Fruit fly (Drosophila melanogaster) whole organism, embryonic: ENCODE results near the gene CG7806.

Experiments
- Adf1 ChIP-seq: fragments of 200-800 bp; sonication (Bioruptor generic); IDR thresholded peaks from 2 replicates; pipeline ENCODE4 v1.3.6; 2022; ENCODE audit warnings: missing biosample characterization, missing genetic modification characterization
- B-H2 ChIP-seq: fragments of 200-800 bp; sonication (Bioruptor generic); optimal IDR thresholded peaks from 2 replicates; lab custom pipeline; 2018; ENCODE audit warnings: missing biosample characterization, mild to moderate bottlenecking, missing genetic modification characterization
- BEAF-32 ChIP-seq: fragments of 200-800 bp; sonication (Bioruptor generic); optimal IDR thresholded peaks from 3 replicates; lab custom pipeline; 2017; ENCODE audit warnings: missing biosample characterization, missing genetic modification characterization, mild to moderate bottlenecking, moderate library complexity, missing genetic modification reagents
- Bdp1 ChIP-seq: fragments of 200-800 bp; sonication (Bioruptor generic); optimal IDR thresholded peaks from 3 replicates; lab custom pipeline; 2016; ENCODE audit warnings: missing biosample characterization, missing genetic modification characterization
- Bgb ChIP-seq: fragments of 200-800 bp; sonication (Bioruptor generic); IDR thresholded peaks from 2 replicates; pipeline ENCODE4 v1.3.6; 2022; ENCODE audit warnings: missing biosample characterization, missing genetic modification characterization; ENCODE audit not compliant: partially characterized antibody
- CG10147 ChIP-seq: fragments of 200-800 bp; sonication (Bioruptor generic); optimal IDR thresholded peaks from 2 replicates; lab custom pipeline; 2019; ENCODE audit warnings: missing biosample characterization, mild to moderate bottlenecking, missing genetic modification characterization, moderate library complexity
- CG10654 ChIP-seq: fragments of 200-800 bp; sonication (Bioruptor generic); optimal IDR thresholded peaks from 2 replicates; lab custom pipeline; 2016; ENCODE audit warnings: missing biosample characterization, missing genetic modification characterization
- CG12391 ChIP-seq: fragments of 200-800 bp; sonication (Bioruptor generic); optimal IDR thresholded peaks from 3 replicates; lab custom pipeline; 2018; ENCODE audit warnings: missing biosample characterization, mild to moderate bottlenecking, missing genetic modification characterization, moderate library complexity
- CG14441 ChIP-seq: fragments of 200-800 bp; sonication (Bioruptor generic); IDR thresholded peaks from 2 replicates; pipeline ENCODE4 v1.3.6; 2022; ENCODE audit warnings: missing biosample characterization, missing genetic modification characterization
- CG14667 ChIP-seq: fragments of 200-800 bp; sonication (Bioruptor generic); IDR thresholded peaks from 2 replicates; pipeline ENCODE4 v1.3.6; 2022; ENCODE audit warnings: missing biosample characterization, missing genetic modification characterization
- CG14965 ChIP-seq: fragments of 200-800 bp; sonication (Bioruptor generic); optimal IDR thresholded peaks from 2 replicates; lab custom pipeline; 2016; ENCODE audit warnings: missing biosample characterization, missing genetic modification characterization, borderline replicate concordance
- CG15011 ChIP-seq: fragments of 200-800 bp; sonication (Bioruptor generic); optimal IDR thresholded peaks from 3 replicates; lab custom pipeline; 2018; ENCODE audit warnings: missing biosample characterization, mild to moderate bottlenecking, missing genetic modification characterization
- CG15269 ChIP-seq: fragments of 200-800 bp; sonication (Bioruptor generic); optimal IDR thresholded peaks from 2 replicates; lab custom pipeline; 2018; ENCODE audit warnings: missing biosample characterization, mild to moderate bottlenecking, missing genetic modification characterization, moderate library complexity
- CG17802 ChIP-seq: fragments of 200-800 bp; sonication (Bioruptor generic); optimal IDR thresholded peaks from 2 replicates; lab custom pipeline; 2018; ENCODE audit warnings: missing biosample characterization, mild to moderate bottlenecking, missing genetic modification characterization, moderate library complexity
- CG1832 ChIP-seq: fragments of 200-800 bp; sonication (Bioruptor generic); optimal IDR thresholded peaks from 2 replicates; lab custom pipeline; 2017; ENCODE audit warnings: missing biosample characterization, mild to moderate bottlenecking, missing genetic modification characterization, inconsistent platforms
- CG2678 ChIP-seq: fragments of 200-800 bp; sonication (Bioruptor generic); optimal IDR thresholded peaks from 3 replicates; lab custom pipeline; 2019; ENCODE audit warnings: missing biosample characterization, mild to moderate bottlenecking, missing genetic modification characterization, moderate library complexity
- CG34422 ChIP-seq: fragments of 200-800 bp; sonication (Bioruptor generic); IDR thresholded peaks from 3 replicates; pipeline ENCODE4 v1.3.6; 2022; ENCODE audit warnings: missing biosample characterization, missing genetic modification characterization
- CG43689 ChIP-seq: fragments of 200-800 bp; sonication (Bioruptor generic); IDR thresholded peaks from 2 replicates; pipeline ENCODE4 v1.3.6; 2022; ENCODE audit warnings: missing biosample characterization, missing genetic modification characterization
- CG6272 ChIP-seq: fragments of 200-800 bp; sonication (Bioruptor generic); IDR thresholded peaks from 2 replicates; pipeline ENCODE4 v1.3.6; 2022; ENCODE audit warnings: missing biosample characterization, missing genetic modification characterization
- CG7786 ChIP-seq: fragments of 200-800 bp; sonication (Bioruptor generic); optimal IDR thresholded peaks from 2 replicates; lab custom pipeline; 2016; ENCODE audit warnings: missing biosample characterization, missing genetic modification characterization
- CG9817 ChIP-seq: fragments of 200-800 bp; sonication (Bioruptor generic); optimal IDR thresholded peaks from 2 replicates; lab custom pipeline; 2018; ENCODE audit warnings: missing biosample characterization, mild to moderate bottlenecking, missing genetic modification characterization, moderate library complexity
- CrebB ChIP-seq: fragments of 200-800 bp; sonication (Bioruptor generic); optimal IDR thresholded peaks from 3 replicates; lab custom pipeline; 2018; ENCODE audit warnings: missing biosample characterization, mild to moderate bottlenecking, missing genetic modification characterization
- D19A ChIP-seq: fragments of 200-800 bp; optimal IDR thresholded peaks from 3 replicates; lab custom pipeline; 2019; ENCODE audit warnings: missing biosample characterization, mild to moderate bottlenecking, missing genetic modification characterization, moderate library complexity
- Deaf1 ChIP-seq: fragments of 200-800 bp; optimal IDR thresholded peaks from 3 replicates; lab custom pipeline; 2019; ENCODE audit warnings: missing biosample characterization, mild to moderate bottlenecking, missing genetic modification characterization, moderate library complexity
- GATAe ChIP-seq: fragments of 200-800 bp; sonication (Bioruptor generic); conservative IDR thresholded peaks from 2 replicates; pipeline ENCODE4 v1.3.6; 2022; ENCODE audit warnings: missing biosample characterization, missing genetic modification characterization
- Lhr ChIP-seq: fragments of 200-800 bp; sonication (Bioruptor generic); optimal IDR thresholded peaks from 3 replicates; lab custom pipeline; 2017; ENCODE audit warnings: mild to moderate bottlenecking, missing biosample characterization, missing genetic modification reagents, missing genetic modification characterization
- Lpt ChIP-seq: fragments of >200 bp; optimal IDR thresholded peaks from 2 replicates; lab custom pipeline; 2018; ENCODE audit warnings: missing biosample characterization, missing genetic modification characterization
- Oli ChIP-seq: fragments of 200-800 bp; sonication (Bioruptor generic); optimal IDR thresholded peaks from 2 replicates; lab custom pipeline; 2018; ENCODE audit warnings: missing biosample characterization, mild to moderate bottlenecking, missing genetic modification characterization, moderate library complexity
- Rx ChIP-seq: fragments of 200-800 bp; sonication (Bioruptor generic); IDR thresholded peaks from 2 replicates; pipeline ENCODE4 v1.3.6; 2022; ENCODE audit warnings: missing biosample characterization, missing genetic modification characterization
- Side ChIP-seq: fragments of 200-800 bp; sonication (Bioruptor generic); optimal IDR thresholded peaks from 2 replicates; lab custom pipeline; 2016; ENCODE audit warnings: missing biosample characterization, missing genetic modification characterization
- Sin3A ChIP-seq: fragments of >200 bp; optimal IDR thresholded peaks from 2 replicates; lab custom pipeline; 2018
- aop ChIP-seq: fragments of 200-800 bp; sonication (Bioruptor generic); IDR thresholded peaks from 2 replicates; pipeline ENCODE4 v1.3.6; 2022; ENCODE audit warnings: missing biosample characterization, missing genetic modification characterization
- bab2 ChIP-seq: fragments of 200-800 bp; sonication (Bioruptor generic); optimal IDR thresholded peaks from 2 replicates; lab custom pipeline; 2016; ENCODE audit warnings: missing biosample characterization, missing genetic modification characterization
- chinmo ChIP-seq: fragments of 200-800 bp; sonication (Bioruptor generic); IDR thresholded peaks from 4 replicates; pipeline ENCODE4 v1.3.6; 2022; ENCODE audit warnings: missing biosample characterization, missing genetic modification characterization; ENCODE audit not compliant: partially characterized antibody
- crc ChIP-seq: fragments of 200-800 bp; sonication (Bioruptor generic); optimal IDR thresholded peaks from 2 replicates; lab custom pipeline; 2016; ENCODE audit warnings: missing biosample characterization, missing genetic modification characterization
- dmrt11E ChIP-seq: fragments of 200-800 bp; sonication (Bioruptor generic); optimal IDR thresholded peaks from 3 replicates; lab custom pipeline; 2018; ENCODE audit warnings: missing biosample characterization, mild to moderate bottlenecking, missing genetic modification characterization, moderate library complexity
- emc ChIP-seq: fragments of 200-800 bp; sonication (Bioruptor generic); optimal IDR thresholded peaks from 2 replicates; lab custom pipeline; 2016; ENCODE audit warnings: missing biosample characterization, missing genetic modification characterization
- fd102C ChIP-seq: fragments of 200-800 bp; sonication (Bioruptor generic); optimal IDR thresholded peaks from 2 replicates; lab custom pipeline; 2018; ENCODE audit warnings: missing biosample characterization, mild to moderate bottlenecking, missing genetic modification characterization, moderate library complexity
- ham ChIP-seq: fragments of 200-800 bp; sonication (Bioruptor generic); IDR thresholded peaks from 2 replicates; pipeline ENCODE4 v1.3.6; 2022; ENCODE audit warnings: missing biosample characterization, missing genetic modification characterization
- knrl ChIP-seq: fragments of 200-800 bp; sonication (Bioruptor generic); IDR thresholded peaks from 3 replicates; pipeline ENCODE4 v1.3.6; 2022; ENCODE audit warnings: missing biosample characterization, missing genetic modification characterization; ENCODE audit not compliant: partially characterized antibody
- oc ChIP-seq: fragments of 200-800 bp; sonication (Bioruptor generic); optimal IDR thresholded peaks from 2 replicates; lab custom pipeline; 2018; ENCODE audit warnings: missing biosample characterization, mild to moderate bottlenecking, missing genetic modification characterization, moderate library complexity
- row ChIP-seq: fragments of 200-800 bp; sonication (Bioruptor generic); IDR thresholded peaks from 3 replicates; pipeline ENCODE4 v1.3.6; 2022; ENCODE audit warnings: missing biosample characterization, missing genetic modification characterization
- sens ChIP-seq: fragments of 200-800 bp; sonication (Bioruptor generic); peaks from one replicate; lab custom pipeline; 2016; ENCODE audit warnings: missing biosample characterization, missing genetic modification characterization
- sisA ChIP-seq: fragments of 200-800 bp; sonication (Bioruptor generic); IDR thresholded peaks from 2 replicates; pipeline ENCODE4 v1.3.6; 2022; ENCODE audit warnings: missing biosample characterization, missing genetic modification characterization
- slou ChIP-seq: fragments of 200-800 bp; sonication (Bioruptor generic); optimal IDR thresholded peaks from 3 replicates; lab custom pipeline; 2016; ENCODE audit warnings: missing biosample characterization, missing genetic modification characterization
- so ChIP-seq: fragments of 200-800 bp; sonication (Bioruptor generic); IDR thresholded peaks from 3 replicates; pipeline ENCODE4 v1.3.6; 2022; ENCODE audit warnings: missing biosample characterization, missing genetic modification characterization
- stc ChIP-seq: fragments of 200-800 bp; sonication (Bioruptor generic); IDR thresholded peaks from 2 replicates; pipeline ENCODE4 v1.3.6; 2022; ENCODE audit warnings: missing biosample characterization, missing genetic modification characterization
- wor ChIP-seq: fragments of 200-800 bp; sonication (Bioruptor generic); IDR thresholded peaks from 2 replicates; pipeline ENCODE4 v1.3.6; 2022; ENCODE audit warnings: missing biosample characterization, missing genetic modification characterization
- zf30C ChIP-seq: fragments of 200-800 bp; sonication (Bioruptor generic); optimal IDR thresholded peaks from 3 replicates; lab custom pipeline; 2018; ENCODE audit warnings: missing biosample characterization, mild to moderate bottlenecking, missing genetic modification characterization

The CG7806 gene

dm6 chr2L:8339751-8340349 is 28.7 kb downstream of the CG7806 start:
- TF ChIP-seq Rx (GFP tag; lab: Robert Waterston, UW) (no peak), Lhr (no peak), zf30C (GFP tag; lab: Kevin White, UChicago) (no peak), CG14667 (GFP tag; lab: Robert Waterston, UW) (no peak), slou (GFP tag; lab: Kevin White, UChicago) (no peak), CG9817 (no peak), CG6272 (GFP tag; lab: Robert Waterston, UW) (no peak), sisA (GFP tag; lab: Robert Waterston, UW) (no peak), CG7786 (no peak), CG15011 (GFP tag; lab: Kevin White, UChicago) (no peak), Bdp1 (GFP tag; lab: Kevin White, UChicago) (no peak), ham (GFP tag; lab: Robert Waterston, UW) (no peak), CG17802 (tag; lab: Kevin White, UChicago) (no peak), fd102C (GFP tag; lab: Kevin White, UChicago) (no peak), CG15269 (tag; lab: Kevin White, UChicago) (no peak), bab2 (GFP tag; lab: Kevin White, UChicago) (no peak)

dm6 chr2L:8342395-8342794 is 31.2 kb downstream of the CG7806 start, which contains the start of gene CG14273:
TSS of gene CG14273 (plus strand) at chr2L:8342695.
- no peak for TF ChIP-seq D19A (tag; lab: Kevin White, UChicago)
- peak; percentile 11 for TF ChIP-seq sens

dm6 chr2L:8344536-8344935 is 33.3 kb downstream of the CG7806 start:
- TF ChIP-seq CG14965 (no peak), aop (GFP tag; lab: Robert Waterston, UW) (no peak), bab2 (GFP tag; lab: Kevin White, UChicago) (no peak), CG43689 (GFP tag; lab: Robert Waterston, UW) (no peak), CG14441 (GFP tag; lab: Robert Waterston, UW) (no peak), CG10654 (GFP tag; lab: Kevin White, UChicago) (no peak), crc (GFP tag; lab: Kevin White, UChicago) (no peak), CG9817 (no peak), CG1832 (GFP tag; lab: Kevin White, UChicago) (no peak), CG2678 (no peak), wor (GFP tag; lab: Robert Waterston, UW) (no peak), CrebB (tag; lab: Kevin White, UChicago) (no peak), Lpt (no peak), Side (GFP tag; lab: Kevin White, UChicago) (no peak), Deaf1 (tag; lab: Kevin White, UChicago) (peak; percentile 16), Bgb (no peak), CG10147 (GFP tag; lab: Kevin White, UChicago) (no peak), stc (GFP tag; lab: Robert Waterston, UW) (no peak), Sin3A (no peak), Oli (tag; lab: Kevin White, UChicago) (no peak), BEAF-32 (GFP tag; lab: Kevin White, UChicago) (no peak), oc (tag; lab: Kevin White, UChicago) (no peak), so (no peak), Adf1 (GFP tag; lab: Robert Waterston, UW) (no peak), row (GFP tag; lab: Robert Waterston, UW) (no peak), GATAe (GFP tag; lab: Robert Waterston, UW) (no peak), dmrt11E (tag; lab: Kevin White, UChicago) (no peak), emc (GFP tag; lab: Kevin White, UChicago) (no peak), CG34422 (GFP tag; lab: Robert Waterston, UW) (no peak), knrl (GFP tag; lab: Robert Waterston, UW) (no peak), chinmo (GFP tag; lab: Robert Waterston, UW) (0 out of 4 replicates have a peak, but pooled peaks have one; percentile 37), CG12391 (tag; lab: Kevin White, UChicago) (no peak), B-H2 (GFP tag; lab: Kevin White, UChicago) (peak; percentile 18)
